Fruit fly (Drosophila melanogaster): Measurements from ENCODE around the gene sty.

The sty gene

dm6 chr3L:3384596-3385436, 39.9 kb downstream of the sty start (continued):
- TF ChIP-seq dpn (GFP tag; optimal IDR thresholded peaks at IDR 0.05) (peak in 1 of 2 experiments; percentile 15), CG14860 (GFP tag; IDR thresholded peaks at IDR 0.05; ENCODE audit: partially characterized antibody) (no peak), Poxn (GFP tag; IDR thresholded peaks at IDR 0.05) (no peak), Bdp1 (GFP tag; optimal IDR thresholded peaks at IDR 0.05) (no peak), CG11093 (GFP tag; IDR thresholded peaks at IDR 0.05) (peak; percentile 52; the same call in 1 of the 3 replicates), trem (tag; optimal IDR thresholded peaks at IDR 0.05) (peak; percentile 6), CG4328 (GFP tag; optimal IDR thresholded peaks at IDR 0.05) (no peak), mam (GFP tag; optimal IDR thresholded peaks at IDR 0.05) (no peak), CG7928 (GFP tag; optimal IDR thresholded peaks at IDR 0.05) (no peak), grau (tag; optimal IDR thresholded peaks at IDR 0.05) (peak; percentile 45), mld (GFP tag; IDR thresholded peaks at IDR 0.05; ENCODE audit: partially characterized antibody) (no peak), eve (GFP tag; optimal IDR thresholded peaks at IDR 0.05) (peak in 1 of 2 experiments; percentile 47), C15 (GFP tag; IDR thresholded peaks at IDR 0.05) (no peak), prd (optimal IDR thresholded peaks at IDR 0.05) (no peak), prd (GFP tag; IDR thresholded peaks at IDR 0.05) (peak; percentile 48; the same call in 2 of the 3 replicates), Max (GFP tag; optimal IDR thresholded peaks at IDR 0.05) (no peak), wek (GFP tag; optimal IDR thresholded peaks at IDR 0.05) (no peak), CG9215 (GFP tag; IDR thresholded peaks at IDR 0.05) (no peak), CG10979 (tag; optimal IDR thresholded peaks at IDR 0.05) (peak; percentile 66), jigr1 (GFP tag; IDR thresholded peaks at IDR 0.05) (no peak), tin (GFP tag; optimal IDR thresholded peaks at IDR 0.05) (no peak), wor (GFP tag; IDR thresholded peaks at IDR 0.05) (no peak), chinmo (GFP tag; IDR thresholded peaks at IDR 0.05; ENCODE audit: partially characterized antibody) (peak; percentile 70; the same call in 1 of the 4 replicates), Deaf1 (tag; optimal IDR thresholded peaks at IDR 0.05) (no peak), danr (GFP tag; IDR thresholded peaks at IDR 0.05) (no peak), HmgD (GFP tag; optimal IDR thresholded peaks at IDR 0.05) (no peak), ERR (GFP tag; optimal IDR thresholded peaks at IDR 0.05) (no peak), bab2 (GFP tag; optimal IDR thresholded peaks at IDR 0.05) (no peak), Hr78 (GFP tag; optimal IDR thresholded peaks at IDR 0.05) (no peak), zf30C (GFP tag; optimal IDR thresholded peaks at IDR 0.05) (no peak), toy (GFP tag; IDR thresholded peaks at IDR 0.05) (no peak), Antp (GFP tag; optimal IDR thresholded peaks at IDR 0.05) (no peak), CG9876 (GFP tag; optimal IDR thresholded peaks at IDR 0.05) (no peak), ara (GFP tag; IDR thresholded peaks at IDR 0.05) (no peak), CG5245 (GFP tag; optimal IDR thresholded peaks at IDR 0.05) (peak; percentile 28), CG30431 (GFP tag; optimal IDR thresholded peaks at IDR 0.05) (peak; percentile 13), Gug (GFP tag; IDR thresholded peaks at IDR 0.05) (no peak), CG18476 (GFP tag; optimal IDR thresholded peaks at IDR 0.05) (no peak), CG1832 (GFP tag; optimal IDR thresholded peaks at IDR 0.05) (no peak), hbn (GFP tag; IDR thresholded peaks at IDR 0.05; ENCODE audit: partially characterized antibody) (no peak), CG14667 (GFP tag; IDR thresholded peaks at IDR 0.05) (peak; percentile 16; the same call in 1 of the 2 replicates), CG32767 (GFP tag; IDR thresholded peaks at IDR 0.05) (0 out of 2 replicates have a peak, but pooled peaks have one; percentile 22), CG18599 (GFP tag; optimal IDR thresholded peaks at IDR 0.05) (peak; percentile 35), ems (GFP tag; optimal IDR thresholded peaks at IDR 0.05) (no peak), CG1602 (GFP tag; optimal IDR thresholded peaks at IDR 0.05) (peak; percentile 50), MTF-1 (GFP tag; optimal IDR thresholded peaks at IDR 0.05; ENCODE audit: borderline replicate concordance) (no peak), nerfin-1 (tag; optimal IDR thresholded peaks at IDR 0.05) (no peak), psq (GFP tag; optimal IDR thresholded peaks at IDR 0.05) (no peak), CG10209 (GFP tag; optimal IDR thresholded peaks at IDR 0.05) (peak; percentile 57)
